Fruit fly (Drosophila melanogaster): ENCODE results near the gene CG34462.

dm6 chr3L:8360643-8361110, 32.3 kb downstream of the CG34462 start, which contains the start of gene Idh:
- peak; percentile 80 for TF ChIP-seq bab1 (GFP tag; optimal IDR thresholded peaks at IDR 0.05)
- TF ChIP-seq Hr96 (GFP tag; optimal IDR thresholded peaks at IDR 0.05) = peak; percentile 41
- peak; percentile 71 for TF ChIP-seq cic (GFP tag; optimal IDR thresholded peaks at IDR 0.05)
- TF ChIP-seq ovo (GFP tag; optimal IDR thresholded peaks at IDR 0.05) = peak; percentile 44
- TF ChIP-seq CG1620 (GFP tag; optimal IDR thresholded peaks at IDR 0.05) = peak; percentile 34
- peak; percentile 69 for TF ChIP-seq CG33017 (tag; optimal IDR thresholded peaks at IDR 0.05)
- peak; percentile 29 for TF ChIP-seq Crg-1 (GFP tag; optimal IDR thresholded peaks at IDR 0.05)
- peak; percentile 38 for TF ChIP-seq CG7101 (tag; optimal IDR thresholded peaks at IDR 0.05)
